Worm (Caenorhabditis elegans): ENCODE data around the gene srlf-35.
A peak's percentile ranks its signal among the peaks of the same experiment; 100 is the strongest.

Gene srlf-35

DNA sequence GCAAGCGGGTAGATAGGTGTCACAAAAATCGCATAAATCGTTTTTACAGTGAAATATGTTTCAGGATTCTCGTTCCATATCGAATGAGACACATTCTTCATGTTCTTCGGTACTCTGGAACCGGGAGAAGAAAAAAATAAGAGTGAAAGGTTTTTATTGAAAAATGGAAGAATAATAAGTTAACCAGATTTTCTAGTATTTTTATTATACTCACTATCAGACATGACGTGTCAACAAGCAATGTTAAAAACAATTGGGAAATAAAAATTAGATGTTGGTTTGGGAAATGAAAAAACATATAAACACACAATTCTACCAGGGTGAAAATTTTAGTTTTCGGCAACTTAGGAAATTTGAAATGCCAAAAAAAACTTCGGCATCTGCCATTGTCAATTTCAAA is 8.6 kb downstream of the srlf-35 start, which contains the start of gene srh-37:
Gene srh-37, minus strand, starts transcription at position 101 of the 400 bp plus-strand sequence.
- TF ChIP-seq F26F4.8 (GFP tag; conservative IDR thresholded peaks at IDR 0.05) (no peak), ceh-44 (GFP tag; IDR thresholded peaks at IDR 0.05) (no peak), nhr-6 (tag; optimal IDR thresholded peaks at IDR 0.05) (no peak), cey-2 (tag; optimal IDR thresholded peaks at IDR 0.05; ENCODE audit: borderline replicate concordance, insufficient read depth) (no peak), ceh-28 (tag; optimal IDR thresholded peaks at IDR 0.05) (no peak)

ce11 chrV:519445-519844 is 15.6 kb downstream of the srlf-35 start, which contains the start of gene nhr-210:
TSS of gene nhr-210 (minus strand) at chrV:519545.
- no peak for TF ChIP-seq ceh-28 (tag; optimal IDR thresholded peaks at IDR 0.05)
- TF ChIP-seq ceh-32 (tag; optimal IDR thresholded peaks at IDR 0.05; ENCODE audit: poor library complexity) = no peak
- TF ChIP-seq nhr-6 (tag; optimal IDR thresholded peaks at IDR 0.05) = no peak
- TF ChIP-seq pqm-1 (tag; optimal IDR thresholded peaks at IDR 0.05) = peak; percentile 12
- no peak for TF ChIP-seq ztf-7 (tag; optimal IDR thresholded peaks at IDR 0.05)
- TF ChIP-seq nhr-10 (tag; optimal IDR thresholded peaks at IDR 0.05) = no peak
- TF ChIP-seq nhr-41 (GFP tag; IDR thresholded peaks at IDR 0.05) = no peak
- TF ChIP-seq nhr-102 (tag; optimal IDR thresholded peaks at IDR 0.05) = peak; percentile 77
- no peak for TF ChIP-seq skn-1 (tag; optimal IDR thresholded peaks at IDR 0.05)
- TF ChIP-seq lin-38 (GFP tag; IDR thresholded peaks at IDR 0.05) = no peak
- peak; percentile 36 for TF ChIP-seq nhr-28 (tag; optimal IDR thresholded peaks at IDR 0.05)

ce11 chrV:521517-521916 is 17.7 kb downstream of the srlf-35 start, which contains the start of gene srw-107:
TSS of gene srw-107 (minus strand) at chrV:521617.
- TF ChIP-seq lin-1 (GFP tag; IDR thresholded peaks at IDR 0.05) (no peak), dmd-8 (GFP tag; IDR thresholded peaks at IDR 0.05) (no peak), ZK337.2 (GFP tag; IDR thresholded peaks at IDR 0.05) (no peak), daf-19 (GFP tag; conservative IDR thresholded peaks at IDR 0.05) (no peak), zip-2 (tag; optimal IDR thresholded peaks at IDR 0.05) (no peak), fkh-10 (GFP tag; optimal IDR thresholded peaks at IDR 0.05) (no peak), saeg-2 (GFP tag; IDR thresholded peaks at IDR 0.05) (no peak), nhr-10 (tag; optimal IDR thresholded peaks at IDR 0.05) (no peak), sdz-12 (GFP tag; optimal IDR thresholded peaks at IDR 0.05) (no peak), arid-1 (GFP tag; conservative IDR thresholded peaks at IDR 0.05) (no peak), daf-12 (tag; optimal IDR thresholded peaks at IDR 0.05) (no peak), hlh-11 (tag; optimal IDR thresholded peaks at IDR 0.05) (no peak), zfp-2 (tag; optimal IDR thresholded peaks at IDR 0.05) (no peak), Y48G9A.11 (GFP tag; IDR thresholded peaks at IDR 0.05) (no peak), madf-5 (GFP tag; IDR thresholded peaks at IDR 0.05) (no peak), mdt-29 (GFP tag; IDR thresholded peaks at IDR 0.05) (no peak), set-16 (GFP tag; IDR thresholded peaks at IDR 0.05) (no peak), snpc-4 (tag; optimal IDR thresholded peaks at IDR 0.05) (no peak), nhr-77 (tag; optimal IDR thresholded peaks at IDR 0.05) (no peak), nhr-6 (tag; optimal IDR thresholded peaks at IDR 0.05) (no peak)

ce11 chrV:524058-524457 is 20.2 kb downstream of the srlf-35 start, which contains the start of gene lipl-3:
TSS of gene lipl-3 (minus strand) at chrV:524218.
- TF ChIP-seq zfp-3 (GFP tag; conservative IDR thresholded peaks at IDR 0.05) = no peak
- peak; percentile 65 for TF ChIP-seq nhr-28 (tag; optimal IDR thresholded peaks at IDR 0.05)
- TF ChIP-seq hlh-30 (tag; optimal IDR thresholded peaks at IDR 0.05; ENCODE audit: insufficient read depth) = peak; percentile 15
- TF ChIP-seq mxl-3 (GFP tag; optimal IDR thresholded peaks at IDR 0.05) = no peak
- TF ChIP-seq nhr-111 (GFP tag; optimal IDR thresholded peaks at IDR 0.05) = no peak
- no peak for TF ChIP-seq tag-97 (GFP tag; IDR thresholded peaks at IDR 0.05)
- TF ChIP-seq F37D6.2 (tag; optimal IDR thresholded peaks at IDR 0.05) = no peak
- TF ChIP-seq ces-1 (GFP tag; optimal IDR thresholded peaks at IDR 0.05) = no peak
- TF ChIP-seq snpc-1.2 (GFP tag; IDR thresholded peaks at IDR 0.05) = no peak
- TF ChIP-seq dmd-6 (GFP tag; IDR thresholded peaks at IDR 0.05) = peak; percentile 77
- no peak for TF ChIP-seq lsy-2 (tag; optimal IDR thresholded peaks at IDR 0.05)
- no peak for TF ChIP-seq nhr-6 (tag; optimal IDR thresholded peaks at IDR 0.05)
